Fruit fly (Drosophila melanogaster): ENCODE data around the gene CG15059.
A peak's percentile ranks its signal among the peaks of the same experiment; 100 is the strongest.

DNA sequence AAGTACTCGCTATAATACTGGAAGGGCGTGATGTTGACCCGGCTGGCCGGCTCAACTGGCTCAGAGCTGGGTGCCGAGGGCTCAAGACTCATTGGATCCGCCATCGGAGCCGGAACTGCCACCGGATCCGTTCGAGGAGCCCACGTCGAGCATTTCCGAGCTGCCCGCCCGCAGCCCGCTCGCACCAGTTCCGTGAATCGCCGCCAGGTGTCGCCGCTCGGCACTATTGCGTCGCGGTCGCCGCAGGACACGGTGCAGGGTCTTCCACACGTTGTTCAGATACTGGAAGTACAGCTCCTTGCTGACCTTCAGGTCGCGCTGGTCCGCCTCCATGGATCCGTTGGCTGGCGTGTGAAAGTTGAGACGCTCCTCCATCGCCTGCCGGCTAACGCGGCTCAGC, 18.1 kb downstream of the CG15059 start:
- TF ChIP-seq CG8478 (optimal IDR thresholded peaks at IDR 0.05) (no peak), CTCF (optimal IDR thresholded peaks at IDR 0.05) (peak; percentile 81 to 87)
